Worm (Caenorhabditis elegans) whole organism, L3 larva: Measurements from ENCODE around the gene ncr-1.

Experiments used
- R02D3.7 ChIP-seq: fragments of 150-350 bp; optimal IDR thresholded peaks from 2 replicates; lab custom pipeline; 2014; ENCODE audit warnings: missing biosample characterization, missing genetic modification characterization
- ZK546.5 ChIP-seq: sonication (generic microtip); optimal IDR thresholded peaks from 2 replicates; lab custom pipeline; 2017; ENCODE audit warnings: missing biosample characterization, missing genetic modification characterization
- ama-1 ChIP-seq: fragments of 150-350 bp; optimal IDR thresholded peaks from 2 replicates; lab custom pipeline; 2018
- ceh-16 ChIP-seq: sonication (generic microtip); optimal IDR thresholded peaks from 2 replicates; lab custom pipeline; 2017; ENCODE audit warnings: missing biosample characterization, missing genetic modification characterization
- ceh-28 ChIP-seq: fragments of 150-350 bp; optimal IDR thresholded peaks from 2 replicates; lab custom pipeline; 2014; ENCODE audit warnings: missing biosample characterization, missing genetic modification reagents, missing genetic modification characterization
- ceh-9 ChIP-seq: sonication (generic microtip); optimal IDR thresholded peaks from 2 replicates; lab custom pipeline; 2018; ENCODE audit warnings: missing biosample characterization, missing genetic modification characterization
- daf-12 ChIP-seq: fragments of 150-350 bp; optimal IDR thresholded peaks from 2 replicates; lab custom pipeline; 2014; ENCODE audit warnings: missing biosample characterization, missing genetic modification reagents, missing genetic modification characterization
- egl-5 ChIP-seq: fragments of 150-350 bp; optimal IDR thresholded peaks from 2 replicates; lab custom pipeline; 2017; ENCODE audit warnings: missing biosample characterization, missing genetic modification reagents, missing genetic modification characterization, inconsistent platforms
- elt-1 ChIP-seq: fragments of 150-350 bp; optimal IDR thresholded peaks from 2 replicates; lab custom pipeline; 2014; ENCODE audit warnings: missing biosample characterization, missing genetic modification characterization
- elt-2 ChIP-seq: sonication (generic microtip); optimal IDR thresholded peaks from 2 replicates; lab custom pipeline; 2016; ENCODE audit warnings: missing genetic modification reagents, mild to moderate bottlenecking, missing genetic modification characterization, missing compliant biosample characterization
- elt-3 ChIP-seq, 3 experiments: fragments of 150-350 bp in 1 of 3; sonication (generic microtip) in 2 of 3; optimal IDR thresholded peaks; 2 replicates in 2 of 3; 4 replicates in 1 of 3; lab custom pipeline; 2014 to 2017; ENCODE audit warnings: missing biosample characterization in 3 of 3, missing genetic modification characterization in 3 of 3
- eor-1 ChIP-seq, 2 experiments: fragments of 150-350 bp; optimal IDR thresholded peaks; 2 replicates each; lab custom pipeline; 2014 to 2018; ENCODE audit warnings: missing biosample characterization in 2 of 2, missing genetic modification characterization in 2 of 2
- fkh-2 ChIP-seq: fragments of 150-350 bp; optimal IDR thresholded peaks from 2 replicates; lab custom pipeline; 2014; ENCODE audit warnings: missing biosample characterization, missing genetic modification reagents, missing genetic modification characterization
- fos-1 ChIP-seq: fragments of 150-350 bp; optimal IDR thresholded peaks from 2 replicates; lab custom pipeline; 2014; ENCODE audit warnings: missing biosample characterization, missing genetic modification characterization
- hmg-11 ChIP-seq: sonication (generic microtip); optimal IDR thresholded peaks from 2 replicates; lab custom pipeline; 2016; ENCODE audit warnings: missing genetic modification characterization, missing compliant biosample characterization
- jun-1 ChIP-seq: fragments of 150-350 bp; optimal IDR thresholded peaks from 2 replicates; lab custom pipeline; 2014; ENCODE audit warnings: missing biosample characterization, missing genetic modification reagents, missing genetic modification characterization
- lin-15B ChIP-seq: fragments of 150-350 bp; optimal IDR thresholded peaks from 2 replicates; lab custom pipeline; 2014; ENCODE audit warnings: missing biosample characterization, missing genetic modification characterization
- lin-39 ChIP-seq: fragments of 150-350 bp; optimal IDR thresholded peaks from 2 replicates; lab custom pipeline; 2018; ENCODE audit warnings: missing biosample characterization, missing genetic modification reagents, missing genetic modification characterization
- mdl-1 ChIP-seq: fragments of 150-350 bp; optimal IDR thresholded peaks from 2 replicates; lab custom pipeline; 2014; ENCODE audit warnings: missing biosample characterization, missing genetic modification characterization
- nfya-1 ChIP-seq: sonication (generic microtip); optimal IDR thresholded peaks from 2 replicates; lab custom pipeline; 2017; ENCODE audit warnings: missing genetic modification characterization, mild to moderate bottlenecking, missing compliant biosample characterization, antibody characterized with exemption, moderate library complexity; ENCODE audit not compliant: insufficient read depth
- nhr-11 ChIP-seq: fragments of 150-350 bp; optimal IDR thresholded peaks from 2 replicates; lab custom pipeline; 2014; ENCODE audit warnings: missing biosample characterization, missing genetic modification characterization
- nhr-23 ChIP-seq: fragments of 150-350 bp; optimal IDR thresholded peaks from 2 replicates; lab custom pipeline; 2014; ENCODE audit warnings: missing biosample characterization, missing genetic modification reagents, missing genetic modification characterization
- nhr-237 ChIP-seq: fragments of 150-350 bp; optimal IDR thresholded peaks from 2 replicates; lab custom pipeline; 2014; ENCODE audit warnings: missing biosample characterization, missing genetic modification characterization
- nhr-25 ChIP-seq: sonication (generic microtip); optimal IDR thresholded peaks from 2 replicates; lab custom pipeline; 2017; ENCODE audit warnings: missing biosample characterization, missing genetic modification characterization
- nhr-43 ChIP-seq: sonication (generic microtip); optimal IDR thresholded peaks from 2 replicates; lab custom pipeline; 2016; ENCODE audit warnings: mild to moderate bottlenecking, missing genetic modification characterization, missing compliant biosample characterization; ENCODE audit not compliant: poor library complexity, severe bottlenecking
- nhr-67 ChIP-seq: fragments of 150-350 bp; optimal IDR thresholded peaks from 2 replicates; lab custom pipeline; 2014; ENCODE audit warnings: missing biosample characterization, missing genetic modification characterization
- nhr-77 ChIP-seq: fragments of 150-350 bp; optimal IDR thresholded peaks from 2 replicates; lab custom pipeline; 2014; ENCODE audit warnings: missing biosample characterization, missing genetic modification characterization
- pha-4 ChIP-seq: fragments of 150-350 bp; optimal IDR thresholded peaks from 2 replicates; lab custom pipeline; 2014; ENCODE audit warnings: missing biosample characterization, missing genetic modification reagents, missing genetic modification characterization
- pqm-1 ChIP-seq: fragments of 150-350 bp; optimal IDR thresholded peaks from 2 replicates; lab custom pipeline; 2017; ENCODE audit warnings: missing biosample characterization, missing genetic modification characterization, inconsistent platforms
- sea-2 ChIP-seq: fragments of 150-350 bp; sonication (generic microtip); optimal IDR thresholded peaks from 4 replicates; lab custom pipeline; 2014; ENCODE audit warnings: missing biosample characterization, missing genetic modification reagents, missing genetic modification characterization
- snpc-4 ChIP-seq: fragments of 150-350 bp; optimal IDR thresholded peaks from 2 replicates; lab custom pipeline; 2014; ENCODE audit warnings: missing biosample characterization, missing genetic modification characterization
- tbx-2 ChIP-seq: sonication (generic microtip); optimal IDR thresholded peaks from 2 replicates; lab custom pipeline; 2016; ENCODE audit warnings: mild to moderate bottlenecking, missing genetic modification characterization, missing compliant biosample characterization
- unc-39 ChIP-seq: sonication (generic microtip); optimal IDR thresholded peaks from 4 replicates; lab custom pipeline; 2017; ENCODE audit warnings: missing biosample characterization, missing genetic modification characterization
- zag-1 ChIP-seq: fragments of 150-350 bp; optimal IDR thresholded peaks from 2 replicates; lab custom pipeline; 2014; ENCODE audit warnings: missing biosample characterization, missing genetic modification characterization
- ztf-4 ChIP-seq: fragments of 150-350 bp; optimal IDR thresholded peaks from 2 replicates; lab custom pipeline; 2014; ENCODE audit warnings: missing biosample characterization, missing genetic modification characterization

The ncr-1 gene

ce11 chrX:4469297-4469816 lies 19.3 kb downstream of the ncr-1 start, which contains the start of gene asb-2 (continued):
- peak; percentile 69 for TF ChIP-seq nhr-77
- peak; percentile 77 for TF ChIP-seq egl-5 (tag; lab: Kevin White, UChicago)
- TF ChIP-seq elt-1 (tag; lab: Kevin White, UChicago) = peak; percentile 55
- peak in 1 of 3 experiments; percentile 52 for TF ChIP-seq elt-3 (tag; optimal IDR thresholded peaks at IDR 0.05; lab: Kevin White, UChicago)
- TF ChIP-seq nhr-67 (tag; lab: Kevin White, UChicago) = no peak
- TF ChIP-seq fos-1 (tag; lab: Kevin White, UChicago) = no peak
- no peak for TF ChIP-seq fkh-2 (tag; lab: Kevin White, UChicago)
- TF ChIP-seq lin-15B (tag; lab: Kevin White, UChicago) = peak; percentile 95
- TF ChIP-seq zag-1 (tag; lab: Kevin White, UChicago) = no peak
- TF ChIP-seq ceh-16 (tag; lab: Kevin White, UChicago) = no peak
- no peak for TF ChIP-seq nhr-237 (tag; lab: Kevin White, UChicago)
- TF ChIP-seq mdl-1 (tag; lab: Kevin White, UChicago) = no peak
- TF ChIP-seq ztf-4 (tag; lab: Kevin White, UChicago) = peak; percentile 41
- TF ChIP-seq R02D3.7 (tag; lab: Kevin White, UChicago) = peak; percentile 75

DNA sequence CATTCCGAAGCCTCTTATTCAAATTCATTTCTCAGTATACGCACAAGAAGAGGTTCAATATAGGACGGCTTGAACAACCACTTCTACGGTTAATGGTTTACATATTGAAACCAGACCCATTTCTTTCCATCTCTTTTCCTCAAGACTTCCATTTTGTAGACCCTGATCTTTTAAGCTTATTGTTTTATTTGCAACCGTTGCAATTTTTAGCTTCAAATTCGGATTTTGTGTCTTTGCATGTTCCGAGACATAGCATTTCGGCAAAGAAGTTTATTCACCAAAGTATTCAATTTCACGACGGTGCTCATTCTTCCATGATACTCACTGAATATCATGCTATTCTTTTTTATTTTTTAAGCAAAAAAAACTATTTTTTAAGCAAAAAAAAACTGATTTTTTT lies 22.4 kb downstream of the ncr-1 start, which contains the start of gene nmur-3:
TSS of gene nmur-3 (plus strand) at position 301 of the 400 bp plus-strand sequence.
- no peak for TF ChIP-seq nhr-67 (tag; lab: Kevin White, UChicago)
- no peak for TF ChIP-seq hmg-11 (tag; lab: Kevin White, UChicago)
- TF ChIP-seq nhr-25 (tag; lab: Kevin White, UChicago) = no peak
- TF ChIP-seq ZK546.5 = no peak
- TF ChIP-seq R02D3.7 (tag; lab: Kevin White, UChicago) = no peak
- no peak for TF ChIP-seq nhr-43 (tag; lab: Kevin White, UChicago)
- no peak for TF ChIP-seq unc-39 (tag; lab: Kevin White, UChicago)
- TF ChIP-seq ceh-9 (tag; lab: Kevin White, UChicago) = no peak
- no peak for TF ChIP-seq sea-2
- TF ChIP-seq jun-1 (tag; lab: Kevin White, UChicago) = no peak
- no peak for TF ChIP-seq snpc-4 (tag; lab: Kevin White, UChicago)
- no peak for TF ChIP-seq ceh-28 (tag; lab: Kevin White, UChicago)
- no peak for TF ChIP-seq elt-2 (tag; lab: Kevin White, UChicago)
- no peak for TF ChIP-seq lin-15B (tag; lab: Kevin White, UChicago)

DNA sequence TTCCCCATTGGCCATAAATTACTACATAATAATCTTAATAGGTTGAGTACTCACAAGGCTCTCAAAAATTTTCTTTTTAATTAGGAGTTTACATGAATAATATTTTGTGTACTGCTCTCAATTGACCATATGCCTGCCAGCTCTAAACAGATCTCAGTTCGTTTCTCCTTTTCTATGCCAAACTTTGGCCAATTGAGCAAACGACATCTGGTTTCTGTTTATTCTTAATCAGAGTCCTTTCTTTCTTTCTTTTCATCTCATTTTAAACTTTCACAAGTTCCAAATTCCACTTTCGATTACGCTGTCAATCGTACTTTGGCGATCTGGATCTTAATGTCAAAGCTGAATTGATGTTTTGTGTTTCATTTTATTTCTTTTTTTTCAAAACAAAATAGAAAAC lies 24.3 kb downstream of the ncr-1 start:
- TF ChIP-seq daf-12 (tag; lab: Kevin White, UChicago) = no peak
- no peak for TF ChIP-seq ceh-28 (tag; lab: Kevin White, UChicago)
- no peak for TF ChIP-seq nhr-237 (tag; lab: Kevin White, UChicago)
- TF ChIP-seq tbx-2 (tag; lab: Kevin White, UChicago) = no peak
- TF ChIP-seq, all 47 proteins: peak for 0

DNA sequence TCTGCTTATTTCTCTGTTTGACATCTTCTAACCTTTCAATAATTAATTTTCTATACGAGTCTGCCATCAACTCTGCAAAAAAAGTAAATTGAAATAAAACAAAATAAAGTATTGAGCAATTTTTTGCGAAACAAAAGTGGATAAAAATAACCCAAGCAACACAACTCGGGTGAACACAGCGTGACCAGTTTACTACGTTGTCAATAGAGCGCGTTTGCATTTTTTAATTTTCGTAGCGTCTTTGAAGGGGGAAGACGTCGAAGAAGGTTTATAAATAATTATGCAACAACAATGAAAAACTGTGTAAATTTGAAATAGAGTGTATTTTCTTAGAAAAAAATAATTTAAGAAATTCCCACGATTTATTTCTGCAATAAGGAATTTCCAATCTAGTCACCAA lies 26.3 kb downstream of the ncr-1 start, which contains the start of gene atg-16.1:
TSS of gene atg-16.1 (minus strand) at position 76 of the 400 bp plus-strand sequence.
- TF ChIP-seq pha-4 (tag; lab: Kevin White, UChicago) (peak; percentile 74), jun-1 (tag; lab: Kevin White, UChicago) (no peak), ama-1 (no peak), lin-39 (tag; lab: Kevin White, UChicago) (peak; percentile 30), hmg-11 (tag; lab: Kevin White, UChicago) (peak; percentile 27), fkh-2 (tag; lab: Kevin White, UChicago) (no peak), snpc-4 (tag; lab: Kevin White, UChicago) (peak; percentile 68), nfya-1 (peak; percentile 59), eor-1 (tag; optimal IDR thresholded peaks at IDR 0.05; lab: Kevin White, UChicago) (no peak), daf-12 (tag; lab: Kevin White, UChicago) (no peak), nhr-11 (tag; lab: Kevin White, UChicago) (no peak), pqm-1 (tag; lab: Kevin White, UChicago) (peak; percentile 7), nhr-23 (peak; percentile 35), lin-15B (tag; lab: Kevin White, UChicago) (peak; percentile 62), nhr-25 (tag; lab: Kevin White, UChicago) (peak; percentile 52), mdl-1 (tag; lab: Kevin White, UChicago) (no peak)
- TF ChIP-seq, all 47 proteins: peak for 9
